Fruit fly (Drosophila melanogaster) whole organism, embryonic: Measurements from ENCODE around the gene ocn.
A peak's percentile ranks its signal among the peaks of the same experiment; 100 is the strongest.

Source experiments
- Asciz ChIP-seq: fragments of 200-800 bp; sonication (Bioruptor generic); optimal IDR thresholded peaks from 2 replicates; lab custom pipeline; 2017; ENCODE audit warnings: missing biosample characterization, mild to moderate bottlenecking, missing genetic modification characterization, missing genetic modification reagents
- Atf-2 ChIP-seq: fragments of 200-800 bp; sonication (Bioruptor generic); optimal IDR thresholded peaks from 2 replicates; lab custom pipeline; 2016; ENCODE audit warnings: missing biosample characterization, missing genetic modification characterization
- B-H2 ChIP-seq: fragments of 200-800 bp; sonication (Bioruptor generic); optimal IDR thresholded peaks from 2 replicates; lab custom pipeline; 2018; ENCODE audit warnings: missing biosample characterization, mild to moderate bottlenecking, missing genetic modification characterization
- BtbVII ChIP-seq: fragments of 200-800 bp; sonication (Bioruptor generic); optimal IDR thresholded peaks from 3 replicates; lab custom pipeline; 2017; ENCODE audit warnings: missing biosample characterization, mild to moderate bottlenecking, missing genetic modification characterization
- CG10959 ChIP-seq: fragments of 200-800 bp; sonication (Bioruptor generic); IDR thresholded peaks from 2 replicates; pipeline ENCODE4 v1.3.6; 2022; ENCODE audit warnings: missing biosample characterization, missing genetic modification characterization
- CG10979 ChIP-seq: fragments of 200-800 bp; sonication (Bioruptor generic); optimal IDR thresholded peaks from 2 replicates; lab custom pipeline; 2018; ENCODE audit warnings: missing biosample characterization, mild to moderate bottlenecking, missing genetic modification characterization, moderate library complexity
- CG11504 ChIP-seq: fragments of 200-800 bp; sonication (Bioruptor generic); optimal IDR thresholded peaks from 3 replicates; lab custom pipeline; 2019; ENCODE audit warnings: missing biosample characterization, mild to moderate bottlenecking, missing genetic modification characterization, moderate library complexity
- CG11696 ChIP-seq: fragments of 200-800 bp; sonication (Bioruptor generic); IDR thresholded peaks from 2 replicates; pipeline ENCODE4 v1.3.6; 2022; ENCODE audit warnings: missing biosample characterization, missing genetic modification characterization
- CG12071 ChIP-seq: fragments of 200-800 bp; sonication (Bioruptor generic); optimal IDR thresholded peaks from 3 replicates; lab custom pipeline; 2018; ENCODE audit warnings: missing biosample characterization, mild to moderate bottlenecking, missing genetic modification characterization
- CG12219 ChIP-seq: fragments of 200-800 bp; sonication (Bioruptor generic); optimal IDR thresholded peaks from 3 replicates; lab custom pipeline; 2018; ENCODE audit warnings: missing biosample characterization, mild to moderate bottlenecking, missing genetic modification characterization
- CG12236 ChIP-seq: fragments of 200-800 bp; sonication (Bioruptor generic); optimal IDR thresholded peaks from 2 replicates; lab custom pipeline; 2016; ENCODE audit warnings: missing biosample characterization, missing genetic modification characterization
- CG15479 ChIP-seq: fragments of 200-800 bp; sonication (Bioruptor generic); optimal IDR thresholded peaks from 3 replicates; lab custom pipeline; 2019; ENCODE audit warnings: missing biosample characterization, mild to moderate bottlenecking, missing genetic modification characterization, moderate library complexity
- CG15514 ChIP-seq: fragments of 200-800 bp; sonication (Bioruptor generic); optimal IDR thresholded peaks from 3 replicates; lab custom pipeline; 2017; ENCODE audit warnings: missing biosample characterization, missing genetic modification characterization, mild to moderate bottlenecking, moderate library complexity, missing genetic modification reagents
- CG17361 ChIP-seq: fragments of 200-800 bp; sonication (Bioruptor generic); IDR thresholded peaks from 3 replicates; pipeline ENCODE4 v1.3.6; 2022; ENCODE audit warnings: missing biosample characterization, missing genetic modification characterization
- CG17912 ChIP-seq: fragments of 200-800 bp; sonication (Bioruptor generic); optimal IDR thresholded peaks from 2 replicates; lab custom pipeline; 2018; ENCODE audit warnings: missing biosample characterization, mild to moderate bottlenecking, missing genetic modification characterization
- CG1832 ChIP-seq: fragments of 200-800 bp; sonication (Bioruptor generic); optimal IDR thresholded peaks from 2 replicates; lab custom pipeline; 2017; ENCODE audit warnings: missing biosample characterization, mild to moderate bottlenecking, missing genetic modification characterization, inconsistent platforms
- CG2129 ChIP-seq: fragments of 200-800 bp; sonication (Bioruptor generic); IDR thresholded peaks from 2 replicates; pipeline ENCODE4 v1.3.6; 2022; ENCODE audit warnings: missing biosample characterization, missing genetic modification characterization; ENCODE audit not compliant: partially characterized antibody
- CG6272 ChIP-seq: fragments of 200-800 bp; sonication (Bioruptor generic); IDR thresholded peaks from 2 replicates; pipeline ENCODE4 v1.3.6; 2022; ENCODE audit warnings: missing biosample characterization, missing genetic modification characterization
- CG7372 ChIP-seq: fragments of 200-800 bp; sonication (Bioruptor generic); IDR thresholded peaks from 2 replicates; pipeline ENCODE4 v1.3.6; 2022; ENCODE audit warnings: missing biosample characterization, missing genetic modification characterization
- CG7839 ChIP-seq: fragments of 200-800 bp; sonication (Bioruptor generic); optimal IDR thresholded peaks from 3 replicates; lab custom pipeline; 2018; ENCODE audit warnings: missing biosample characterization, mild to moderate bottlenecking, missing genetic modification characterization, moderate library complexity
- CG7928 ChIP-seq: fragments of 200-800 bp; sonication (Bioruptor generic); optimal IDR thresholded peaks from 2 replicates; lab custom pipeline; 2017; ENCODE audit warnings: missing biosample characterization, mild to moderate bottlenecking, missing genetic modification characterization
- CG8388 ChIP-seq: fragments of 200-800 bp; sonication (Bioruptor generic); optimal IDR thresholded peaks from 2 replicates; lab custom pipeline; 2019; ENCODE audit warnings: missing biosample characterization, mild to moderate bottlenecking, missing genetic modification characterization, moderate library complexity
- CG9817 ChIP-seq: fragments of 200-800 bp; sonication (Bioruptor generic); optimal IDR thresholded peaks from 2 replicates; lab custom pipeline; 2018; ENCODE audit warnings: missing biosample characterization, mild to moderate bottlenecking, missing genetic modification characterization, moderate library complexity
- CTCF ChIP-seq: fragments of 200-800 bp; sonication (Bioruptor generic); optimal IDR thresholded peaks from 2 replicates; lab custom pipeline; 2017; ENCODE audit warnings: missing biosample characterization, mild to moderate bottlenecking, missing genetic modification characterization, moderate library complexity
- Camta ChIP-seq: fragments of 200-800 bp; sonication (Bioruptor generic); optimal IDR thresholded peaks from 2 replicates; lab custom pipeline; 2016; ENCODE audit warnings: missing biosample characterization, missing genetic modification characterization
- Dip3 ChIP-seq: fragments of 200-800 bp; sonication (Bioruptor generic); optimal IDR thresholded peaks from 3 replicates; lab custom pipeline; 2016; ENCODE audit warnings: missing biosample characterization, missing genetic modification characterization
- Eip74EF ChIP-seq, 2 experiments: fragments of 200-800 bp in 1 of 2; fragments of >200 bp in 1 of 2; sonication (Bioruptor generic) in 1 of 2; optimal IDR thresholded peaks; 2 replicates each; lab custom pipeline; 2017 to 2019; ENCODE audit warnings: missing biosample characterization in 2 of 2, missing genetic modification characterization in 2 of 2, mild to moderate bottlenecking in 1 of 2, moderate library complexity in 1 of 2
- GATAe ChIP-seq: fragments of 200-800 bp; sonication (Bioruptor generic); conservative IDR thresholded peaks from 2 replicates; pipeline ENCODE4 v1.3.6; 2022; ENCODE audit warnings: missing biosample characterization, missing genetic modification characterization
- Gsc ChIP-seq: fragments of 200-800 bp; sonication (Bioruptor generic); IDR thresholded peaks from 2 replicates; pipeline ENCODE4 v1.3.6; 2022; ENCODE audit warnings: missing biosample characterization, missing genetic modification characterization
- HLH4C ChIP-seq: fragments of 200-800 bp; sonication (Bioruptor generic); IDR thresholded peaks from 3 replicates; pipeline ENCODE4 v1.3.6; 2022; ENCODE audit warnings: missing biosample characterization, missing genetic modification characterization; ENCODE audit not compliant: partially characterized antibody
- HmgD ChIP-seq: fragments of 200-800 bp; sonication (Bioruptor generic); optimal IDR thresholded peaks from 3 replicates; lab custom pipeline; 2016; ENCODE audit warnings: missing biosample characterization, missing genetic modification characterization
- Lim3 ChIP-seq: fragments of 200-800 bp; sonication (Bioruptor generic); IDR thresholded peaks from 2 replicates; pipeline ENCODE4 v1.3.6; 2022; ENCODE audit warnings: missing biosample characterization, missing genetic modification characterization
- NC2β ChIP-seq: fragments of 200-800 bp; sonication (Bioruptor generic); optimal IDR thresholded peaks from 2 replicates; lab custom pipeline; 2016; ENCODE audit warnings: missing biosample characterization, missing genetic modification characterization
- Ravus ChIP-seq: fragments of 200-800 bp; sonication (Bioruptor generic); IDR thresholded peaks from 2 replicates; pipeline ENCODE4 v1.3.6; 2022; ENCODE audit warnings: missing biosample characterization, missing genetic modification characterization
- Sox100B ChIP-seq: fragments of 200-800 bp; sonication (Bioruptor generic); optimal IDR thresholded peaks from 3 replicates; lab custom pipeline; 2018; ENCODE audit warnings: missing biosample characterization, mild to moderate bottlenecking, missing genetic modification characterization
- Sox102F ChIP-seq: fragments of 200-800 bp; sonication (Bioruptor generic); optimal IDR thresholded peaks from 2 replicates; lab custom pipeline; 2018; ENCODE audit warnings: missing biosample characterization, mild to moderate bottlenecking, missing genetic modification characterization, moderate library complexity
- Ssrp ChIP-seq: fragments of 200-800 bp; sonication (Bioruptor generic); optimal IDR thresholded peaks from 2 replicates; lab custom pipeline; 2018; ENCODE audit warnings: missing biosample characterization, mild to moderate bottlenecking, missing genetic modification characterization, moderate library complexity
- YL-1 ChIP-seq: fragments of 200-800 bp; sonication (Bioruptor generic); optimal IDR thresholded peaks from 3 replicates; lab custom pipeline; 2017; ENCODE audit warnings: missing biosample characterization, mild to moderate bottlenecking, missing genetic modification characterization
- chif ChIP-seq, 2 experiments: fragments of 200-800 bp; sonication (Bioruptor generic); optimal IDR thresholded peaks; 3 replicates each; lab custom pipeline; 2016; ENCODE audit warnings: missing biosample characterization in 2 of 2, missing genetic modification characterization in 2 of 2
- ci ChIP-seq: fragments of 200-800 bp; sonication (Bioruptor generic); IDR thresholded peaks from 3 replicates; pipeline ENCODE4 v1.3.6; 2022; ENCODE audit warnings: missing biosample characterization, missing genetic modification characterization
- emc ChIP-seq: fragments of 200-800 bp; sonication (Bioruptor generic); optimal IDR thresholded peaks from 2 replicates; lab custom pipeline; 2016; ENCODE audit warnings: missing biosample characterization, missing genetic modification characterization
- en ChIP-seq: fragments of 200-800 bp; sonication (Bioruptor generic); optimal IDR thresholded peaks from 2 replicates; lab custom pipeline; 2016; ENCODE audit warnings: missing biosample characterization, missing genetic modification characterization
- exex ChIP-seq: fragments of 200-800 bp; sonication (Bioruptor generic); optimal IDR thresholded peaks from 4 replicates; lab custom pipeline; 2018; ENCODE audit warnings: missing biosample characterization, mild to moderate bottlenecking, missing genetic modification characterization, moderate library complexity
- ftz-f1 ChIP-seq: fragments of 200-800 bp; sonication (Bioruptor generic); optimal IDR thresholded peaks from 2 replicates; lab custom pipeline; 2016; ENCODE audit warnings: missing biosample characterization, missing genetic modification characterization
- fu2 ChIP-seq: fragments of 200-800 bp; sonication (Bioruptor generic); optimal IDR thresholded peaks from 2 replicates; lab custom pipeline; 2016; ENCODE audit warnings: missing biosample characterization, missing genetic modification characterization
- lilli ChIP-seq: fragments of 200-800 bp; sonication (Bioruptor generic); optimal IDR thresholded peaks from 3 replicates; lab custom pipeline; 2016; ENCODE audit warnings: missing biosample characterization, missing genetic modification characterization
- p53 ChIP-seq: fragments of 200-800 bp; sonication (Bioruptor generic); optimal IDR thresholded peaks from 2 replicates; lab custom pipeline; 2016; ENCODE audit warnings: missing biosample characterization, missing genetic modification characterization
- pita ChIP-seq: fragments of 200-800 bp; sonication (Bioruptor generic); optimal IDR thresholded peaks from 2 replicates; lab custom pipeline; 2017; ENCODE audit warnings: missing biosample characterization, mild to moderate bottlenecking, missing genetic modification characterization
- row ChIP-seq: fragments of 200-800 bp; sonication (Bioruptor generic); IDR thresholded peaks from 3 replicates; pipeline ENCODE4 v1.3.6; 2022; ENCODE audit warnings: missing biosample characterization, missing genetic modification characterization
- slbo ChIP-seq: fragments of 200-800 bp; sonication (Bioruptor generic); IDR thresholded peaks from 2 replicates; pipeline ENCODE4 v1.3.6; 2022; ENCODE audit warnings: missing biosample characterization, missing genetic modification characterization
- tap ChIP-seq: fragments of 200-800 bp; optimal IDR thresholded peaks from 3 replicates; lab custom pipeline; 2019; ENCODE audit warnings: missing biosample characterization, mild to moderate bottlenecking, missing genetic modification characterization, moderate library complexity
- zfh1 ChIP-seq: fragments of 200-800 bp; sonication (Bioruptor generic); IDR thresholded peaks from 3 replicates; pipeline ENCODE4 v1.3.6; 2022; ENCODE audit warnings: missing biosample characterization, missing genetic modification characterization

Gene ocn

DNA sequence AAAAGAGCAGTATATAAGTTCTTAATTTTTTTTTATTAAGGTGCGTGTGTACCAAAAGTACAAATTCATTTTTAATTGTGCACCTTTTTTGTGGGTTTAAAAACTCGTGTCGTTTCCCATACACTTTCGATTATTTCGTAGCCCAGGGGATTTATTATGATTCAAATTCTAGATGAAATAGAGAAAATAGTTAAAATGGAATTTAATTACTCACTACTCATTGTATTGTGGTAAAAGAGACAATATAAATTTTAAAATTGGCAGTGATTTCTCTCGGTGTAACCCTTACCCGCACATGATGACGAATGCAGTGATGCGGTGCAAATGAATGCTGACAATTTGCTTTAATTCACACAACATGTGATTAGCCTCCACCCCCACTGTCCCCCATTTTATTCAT lies 45.7 kb upstream of the ocn start (continued):
- TF ChIP-seq fu2 (GFP tag; lab: Kevin White, UChicago) (no peak), zfh1 (GFP tag; lab: Robert Waterston, UW) (no peak), p53 (no peak), Lim3 (GFP tag; lab: Robert Waterston, UW) (no peak), Eip74EF (GFP tag; optimal IDR thresholded peaks at IDR 0.05; lab: Kevin White, UChicago) (no peak), CG7839 (no peak), ftz-f1 (GFP tag; lab: Kevin White, UChicago) (no peak), B-H2 (GFP tag; lab: Kevin White, UChicago) (no peak), CG15514 (GFP tag; lab: Kevin White, UChicago) (no peak), CG7372 (no peak), CG17361 (GFP tag; lab: Robert Waterston, UW) (0 out of 3 replicates have a peak, but pooled peaks have one; percentile 13), CG7928 (GFP tag; lab: Kevin White, UChicago) (no peak), BtbVII (GFP tag; lab: Kevin White, UChicago) (no peak), slbo (GFP tag; lab: Robert Waterston, UW) (peak; percentile 38; the same call in 1 of the 2 replicates), emc (GFP tag; lab: Kevin White, UChicago) (no peak), Atf-2 (no peak), CG6272 (GFP tag; lab: Robert Waterston, UW) (no peak), Dip3 (GFP tag; lab: Kevin White, UChicago) (no peak), CG12236 (GFP tag; lab: Kevin White, UChicago) (no peak), CG1832 (GFP tag; lab: Kevin White, UChicago) (no peak), pita (GFP tag; lab: Kevin White, UChicago) (no peak), CG11504 (tag; lab: Kevin White, UChicago) (peak; percentile 46), CG12219 (no peak), Camta (no peak), GATAe (no peak), exex (no peak), NC2β (GFP tag; lab: Kevin White, UChicago) (no peak), YL-1 (GFP tag; lab: Kevin White, UChicago) (no peak), CG12071 (GFP tag; lab: Kevin White, UChicago) (no peak), Asciz (GFP tag; lab: Kevin White, UChicago) (no peak), CG10979 (peak; percentile 0), CG11696 (GFP tag; lab: Robert Waterston, UW) (no peak), CG2129 (GFP tag; lab: Robert Waterston, UW) (no peak), CG9817 (no peak), en (GFP tag; lab: Kevin White, UChicago) (no peak), CG15479 (GFP tag; lab: Kevin White, UChicago) (no peak), Sox100B (GFP tag; lab: Kevin White, UChicago) (peak; percentile 2), CG8388 (no peak), CTCF (GFP tag; lab: Kevin White, UChicago) (no peak), chif (GFP tag; optimal IDR thresholded peaks at IDR 0.05; lab: Kevin White, UChicago) (no peak), row (GFP tag; lab: Robert Waterston, UW) (peak; percentile 27; the same call in 1 of the 3 replicates), ci (peak; percentile 41; the same call in 1 of the 3 replicates), tap (tag; lab: Kevin White, UChicago) (no peak), HLH4C (no peak), CG10959 (GFP tag; lab: Robert Waterston, UW) (no peak), Gsc (GFP tag; lab: Robert Waterston, UW) (no peak), Sox102F (GFP tag; lab: Kevin White, UChicago) (peak; percentile 33), CG17912 (GFP tag; lab: Kevin White, UChicago) (no peak), Ssrp (peak; percentile 20), Ravus (GFP tag; lab: Robert Waterston, UW) (no peak), lilli (GFP tag; lab: Kevin White, UChicago) (no peak), HmgD (GFP tag; lab: Kevin White, UChicago) (no peak)
